Worm (Caenorhabditis elegans): Measurements from ENCODE around the gene F01D5.8.

DNA sequence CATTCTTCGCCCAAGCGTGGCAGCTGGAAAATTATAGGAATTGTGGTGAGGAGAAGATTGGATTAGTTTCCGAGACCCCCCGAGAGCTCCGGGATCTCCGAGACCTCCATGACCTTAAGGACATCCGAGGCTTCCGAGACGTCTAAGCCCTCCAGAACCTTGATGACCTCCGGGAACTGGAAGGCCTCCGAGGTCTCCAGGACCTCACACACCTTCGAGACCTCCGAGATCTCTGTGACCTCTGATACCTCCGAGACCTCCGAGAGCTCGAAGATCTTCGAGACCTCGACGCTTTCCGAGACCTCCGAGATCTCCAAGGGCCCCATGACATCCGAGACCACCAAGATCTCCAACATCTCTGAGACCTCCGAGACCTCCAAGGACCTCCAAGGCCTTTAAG, 28.3 kb upstream of the F01D5.8 start:
- TF ChIP-seq nhr-28 (tag; optimal IDR thresholded peaks at IDR 0.05) (no peak), aly-2 (tag; optimal IDR thresholded peaks at IDR 0.05) (no peak), alr-1 (tag; optimal IDR thresholded peaks at IDR 0.05; ENCODE audit: borderline replicate concordance) (no peak), ama-1 (optimal IDR thresholded peaks at IDR 0.05) (no peak), zag-1 (tag; optimal IDR thresholded peaks at IDR 0.05) (no peak), jun-1 (tag; optimal IDR thresholded peaks at IDR 0.05) (no peak), rnt-1 (tag; optimal IDR thresholded peaks at IDR 0.05) (no peak), efl-1 (optimal IDR thresholded peaks at IDR 0.05) (no peak), efl-1 (GFP tag; optimal IDR thresholded peaks at IDR 0.05 in 1 of 2) (no peak), fkh-10 (GFP tag; optimal IDR thresholded peaks at IDR 0.05) (no peak), C34B4.2 (tag; optimal IDR thresholded peaks at IDR 0.05) (no peak), vab-15 (tag; optimal IDR thresholded peaks at IDR 0.05) (no peak)
